Fruit fly (Drosophila melanogaster) whole organism, adult: ENCODE data around the gene Prestin.

Source experiments
- CG11617 ChIP-seq: fragments of 200-800 bp; sonication (Bioruptor generic); optimal IDR thresholded peaks from 2 replicates; lab custom pipeline; 2017; ENCODE audit warnings: mild to moderate bottlenecking, missing biosample characterization, missing genetic modification reagents, missing genetic modification characterization
- CG12768 ChIP-seq: fragments of 200-800 bp; sonication (Bioruptor generic); optimal IDR thresholded peaks from 2 replicates; lab custom pipeline; 2017; ENCODE audit warnings: missing biosample characterization, missing genetic modification characterization, mild to moderate bottlenecking, moderate library complexity, missing genetic modification reagents
- CG14711 ChIP-seq: fragments of 200-800 bp; sonication (Bioruptor generic); optimal IDR thresholded peaks from 2 replicates; lab custom pipeline; 2018; ENCODE audit warnings: missing biosample characterization, mild to moderate bottlenecking, missing genetic modification characterization, moderate library complexity
- CG1620 ChIP-seq: fragments of 200-800 bp; sonication (Bioruptor generic); optimal IDR thresholded peaks from 2 replicates; lab custom pipeline; 2016; ENCODE audit warnings: missing biosample characterization, missing genetic modification characterization
- CG33017 ChIP-seq: fragments of 200-800 bp; sonication (Bioruptor generic); optimal IDR thresholded peaks from 2 replicates; lab custom pipeline; 2018; ENCODE audit warnings: missing biosample characterization, mild to moderate bottlenecking, missing genetic modification characterization, moderate library complexity
- CG5204 ChIP-seq: fragments of 200-800 bp; sonication (Bioruptor generic); optimal IDR thresholded peaks from 2 replicates; lab custom pipeline; 2016; ENCODE audit warnings: missing biosample characterization, missing genetic modification characterization
- CG7045 ChIP-seq: fragments of 200-800 bp; sonication (Bioruptor generic); optimal IDR thresholded peaks from 2 replicates; lab custom pipeline; 2017; ENCODE audit warnings: missing biosample characterization, mild to moderate bottlenecking, missing genetic modification characterization
- CG7101 ChIP-seq: fragments of 200-800 bp; sonication (Bioruptor generic); optimal IDR thresholded peaks from 2 replicates; lab custom pipeline; 2018; ENCODE audit warnings: missing biosample characterization, mild to moderate bottlenecking, missing genetic modification characterization, moderate library complexity
- Clk ChIP-seq: fragments of 200-800 bp; sonication (Bioruptor generic); optimal IDR thresholded peaks from 2 replicates; lab custom pipeline; 2017; ENCODE audit warnings: missing biosample characterization, missing genetic modification characterization
- Crg-1 ChIP-seq: fragments of 200-800 bp; sonication (Bioruptor generic); optimal IDR thresholded peaks from 2 replicates; lab custom pipeline; 2016; ENCODE audit warnings: missing biosample characterization, missing genetic modification characterization
- Hr96 ChIP-seq: fragments of 200-800 bp; sonication (Bioruptor generic); optimal IDR thresholded peaks from 2 replicates; lab custom pipeline; 2016; ENCODE audit warnings: missing biosample characterization, missing genetic modification characterization
- Mnt ChIP-seq: fragments of 200-800 bp; sonication (Bioruptor generic); optimal IDR thresholded peaks from 2 replicates; lab custom pipeline; 2016; ENCODE audit warnings: missing biosample characterization, mild to moderate bottlenecking, missing genetic modification characterization
- bab1 ChIP-seq: fragments of 200-800 bp; sonication (Bioruptor generic); optimal IDR thresholded peaks from 3 replicates; lab custom pipeline; 2019; ENCODE audit warnings: missing biosample characterization, mild to moderate bottlenecking, missing genetic modification characterization, moderate library complexity
- cic ChIP-seq: fragments of 200-800 bp; sonication (Bioruptor generic); optimal IDR thresholded peaks from 2 replicates; lab custom pipeline; 2017; ENCODE audit warnings: missing biosample characterization, mild to moderate bottlenecking, missing genetic modification characterization, moderate library complexity
- cnc ChIP-seq, 2 experiments: fragments of >200 bp; optimal IDR thresholded peaks; 2 replicates each; lab custom pipeline; 2017
- kay ChIP-seq: fragments of 200-800 bp; sonication (Bioruptor generic); peaks from one replicate; lab custom pipeline; 2016; ENCODE audit warnings: missing biosample characterization, missing genetic modification characterization, borderline replicate concordance
- ovo ChIP-seq: fragments of 200-800 bp; sonication (Bioruptor generic); optimal IDR thresholded peaks from 2 replicates; lab custom pipeline; 2016; ENCODE audit warnings: missing biosample characterization, missing genetic modification characterization
- pad ChIP-seq: fragments of 200-800 bp; sonication (Bioruptor generic); optimal IDR thresholded peaks from 3 replicates; lab custom pipeline; 2017; ENCODE audit warnings: missing biosample characterization, missing genetic modification characterization, mild to moderate bottlenecking, moderate library complexity, missing genetic modification reagents
- tj ChIP-seq: fragments of 200-800 bp; sonication (Bioruptor generic); optimal IDR thresholded peaks from 3 replicates; lab custom pipeline; 2017; ENCODE audit warnings: missing biosample characterization, mild to moderate bottlenecking, missing genetic modification characterization, moderate library complexity
- toe ChIP-seq: fragments of 200-800 bp; sonication (Bioruptor generic); optimal IDR thresholded peaks from 2 replicates; lab custom pipeline; 2016; ENCODE audit warnings: missing biosample characterization, missing genetic modification characterization

The Prestin gene

DNA sequence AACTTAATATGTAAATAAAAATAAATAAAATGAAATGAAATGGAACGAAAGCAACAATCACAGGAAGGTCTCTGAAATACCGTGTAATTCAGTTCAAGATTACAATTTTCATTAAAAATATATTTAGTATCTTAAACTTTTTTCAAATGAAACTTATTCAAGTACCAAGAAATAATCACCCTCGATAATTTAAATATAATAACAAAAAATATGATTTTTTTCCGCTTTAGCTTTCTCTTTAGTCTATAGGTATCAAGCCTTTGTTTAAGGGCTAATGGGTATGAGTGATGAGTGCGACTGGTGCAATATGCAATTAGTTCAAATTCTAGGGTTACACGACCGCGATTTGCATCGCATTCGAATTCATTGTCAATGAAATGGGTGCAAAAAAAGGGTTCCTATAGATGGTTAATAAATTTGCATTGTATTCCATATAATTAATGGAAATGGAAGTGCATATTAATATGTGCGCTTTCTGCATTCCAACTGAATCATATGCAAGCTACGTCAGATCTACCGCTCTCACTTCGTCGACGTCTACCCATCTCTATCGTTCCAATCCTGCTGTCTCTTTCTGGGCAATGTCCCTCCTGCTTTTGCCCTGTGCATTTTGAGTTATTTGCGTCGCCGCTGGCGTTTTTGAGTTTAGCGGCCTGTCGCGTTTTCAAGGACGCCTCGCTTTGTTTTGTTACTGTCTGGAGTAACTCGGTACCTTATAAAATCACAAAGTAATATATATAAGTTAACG lies 10.2 kb upstream of the Prestin start:
- TF ChIP-seq CG12768 (GFP tag; lab: Kevin White, UChicago), result peak; percentile 53
- TF ChIP-seq CG33017, result peak; percentile 72
- peak; percentile 20 for TF ChIP-seq CG7101
- TF ChIP-seq bab1 (GFP tag; lab: Kevin White, UChicago), result no peak
- no peak for TF ChIP-seq toe (GFP tag; lab: Kevin White, UChicago)
- no peak for TF ChIP-seq pad
- no peak for TF ChIP-seq CG1620 (GFP tag; lab: Kevin White, UChicago)
- peak; percentile 17 for TF ChIP-seq tj
- peak; percentile 40 for TF ChIP-seq CG14711 (tag; lab: Kevin White, UChicago)

DNA sequence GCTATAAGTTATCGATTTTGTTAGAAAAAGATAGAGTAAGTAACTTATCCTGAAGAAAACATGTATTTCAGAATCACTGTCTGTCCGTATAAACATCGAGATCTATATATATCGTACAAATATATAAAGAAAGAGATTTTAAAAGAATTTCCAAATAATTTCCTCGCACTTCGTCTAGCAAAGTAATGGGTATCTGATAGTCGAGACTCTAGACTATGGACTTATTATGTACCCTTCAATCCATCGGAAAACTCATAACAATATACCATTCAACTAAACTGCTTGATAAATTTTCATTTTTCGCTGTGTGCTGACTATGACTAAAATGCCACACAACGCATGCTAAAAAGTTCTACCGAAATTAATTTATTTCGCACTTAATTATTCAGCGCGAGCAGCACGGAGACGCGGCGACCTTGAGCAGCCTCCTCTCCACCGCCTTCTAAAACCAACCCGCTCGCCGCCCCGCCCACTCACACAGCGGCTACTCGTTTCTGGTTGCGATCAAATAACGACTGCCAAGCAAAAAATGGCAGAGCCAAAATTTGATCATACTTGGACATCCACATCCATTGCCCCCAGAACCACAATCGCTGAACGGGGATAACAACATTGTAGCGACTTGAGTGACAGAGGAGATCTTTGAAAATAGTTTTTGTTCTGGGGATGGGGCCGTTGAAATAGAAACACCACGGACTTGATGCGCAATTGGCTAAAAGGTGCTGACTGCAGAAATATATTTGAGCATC lies 8.4 kb upstream of the Prestin start:
- TF ChIP-seq cic (GFP tag; lab: Kevin White, UChicago) (no peak), tj (peak; percentile 84)

DNA sequence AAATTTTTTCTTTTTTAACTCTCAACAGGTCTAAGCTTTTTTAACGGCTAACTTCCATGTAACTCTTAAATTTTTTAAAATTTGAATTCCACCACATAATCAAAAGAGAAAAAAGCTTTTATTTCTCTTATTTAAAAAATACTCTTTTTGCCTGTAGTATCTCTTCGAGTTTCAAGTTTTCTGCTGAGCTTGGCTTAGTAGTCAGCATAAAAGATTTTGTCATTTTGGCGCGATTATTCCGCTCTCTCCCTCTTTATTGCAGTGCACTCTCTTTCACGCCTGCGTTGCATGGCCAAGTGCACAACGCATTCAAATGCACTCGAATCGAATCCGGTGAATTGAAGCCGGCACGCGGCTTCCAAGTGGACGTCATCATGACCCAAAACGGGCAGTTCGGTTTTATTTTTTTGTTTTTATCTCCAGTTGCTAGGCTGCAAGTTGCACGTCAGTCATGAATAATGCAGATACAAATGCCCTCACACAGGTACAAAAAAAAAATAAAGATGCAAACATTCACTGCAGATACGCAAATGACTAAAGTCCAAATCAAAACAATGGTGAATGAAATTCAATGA lies 6.4 kb upstream of the Prestin start:
- TF ChIP-seq kay (GFP tag; lab: Kevin White, UChicago) (peak; percentile 96), Hr96 (GFP tag; lab: Kevin White, UChicago) (no peak), CG14711 (tag; lab: Kevin White, UChicago) (peak; percentile 14), pad (no peak), cnc (optimal IDR thresholded peaks at IDR 0.05; lab: Kevin White, UChicago) (no peak), cic (GFP tag; lab: Kevin White, UChicago) (peak; percentile 65), CG7045 (GFP tag; lab: Kevin White, UChicago) (no peak), CG12768 (GFP tag; lab: Kevin White, UChicago) (peak; percentile 37), tj (peak; percentile 100), CG5204 (no peak), Crg-1 (no peak)

DNA sequence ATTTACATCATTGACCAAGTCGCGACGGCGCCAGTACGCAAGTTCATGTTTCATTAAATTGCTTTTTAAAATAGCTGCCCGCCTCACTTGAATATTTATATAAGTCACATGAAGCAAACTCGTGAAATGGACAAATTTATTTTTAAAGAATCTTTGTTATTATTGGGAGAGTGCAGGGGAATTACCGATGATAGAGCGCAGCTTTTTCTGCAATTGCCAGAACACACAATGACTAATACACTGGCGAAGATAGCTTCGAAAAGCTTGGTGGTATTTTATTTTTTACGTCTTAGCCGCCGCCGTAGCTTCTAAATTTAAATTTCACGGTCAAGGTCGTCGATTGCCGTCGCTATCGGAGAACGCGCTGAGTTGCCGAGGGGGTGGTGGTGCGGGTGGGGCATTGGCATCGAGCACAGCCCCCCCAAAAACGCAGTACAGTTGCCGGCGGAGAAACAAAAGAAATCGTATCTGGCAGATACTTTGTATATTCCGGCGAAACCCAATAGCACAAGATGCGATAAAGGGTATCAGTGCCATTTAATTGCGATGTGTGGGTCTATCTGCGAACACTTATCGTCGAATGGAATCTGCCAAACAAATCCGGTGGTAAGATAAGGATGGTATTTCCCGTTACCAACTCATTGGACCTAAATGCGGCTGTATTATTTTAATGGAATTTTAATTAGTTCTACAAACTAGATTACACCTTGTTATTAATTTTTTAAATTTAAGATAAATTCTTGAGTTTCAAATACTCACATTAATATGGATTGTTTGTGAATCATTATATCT lies 5.6 kb upstream of the Prestin start:
- TF ChIP-seq CG14711 (tag; lab: Kevin White, UChicago) (no peak), cic (GFP tag; lab: Kevin White, UChicago) (peak; percentile 67), Mnt (GFP tag; lab: Kevin White, UChicago) (no peak), toe (GFP tag; lab: Kevin White, UChicago) (no peak), tj (no peak), CG5204 (no peak), Crg-1 (no peak), CG12768 (GFP tag; lab: Kevin White, UChicago) (no peak), Hr96 (GFP tag; lab: Kevin White, UChicago) (no peak), CG7045 (GFP tag; lab: Kevin White, UChicago) (no peak), pad (no peak), kay (GFP tag; lab: Kevin White, UChicago) (peak; percentile 90), Clk (GFP tag; lab: Kevin White, UChicago) (no peak), CG1620 (GFP tag; lab: Kevin White, UChicago) (no peak), CG33017 (no peak)

DNA sequence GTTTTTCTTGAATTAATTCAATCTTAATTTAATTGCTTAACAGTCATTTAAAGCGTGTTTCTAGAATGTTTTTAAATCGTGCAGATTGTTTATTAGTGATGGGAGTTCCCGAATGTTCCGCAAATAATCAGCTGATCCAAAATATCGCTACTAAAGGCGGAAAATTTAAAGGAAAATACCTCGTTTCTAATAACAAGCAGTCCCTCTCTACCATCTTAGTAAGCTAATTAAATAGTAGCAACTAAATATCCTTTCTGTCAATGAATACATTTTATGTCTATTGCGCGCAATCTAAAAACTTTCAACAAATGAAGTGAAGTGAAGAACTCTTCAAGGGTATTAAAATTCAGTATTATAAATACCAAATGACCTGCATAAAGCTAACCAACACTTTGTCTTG lies 4.8 kb upstream of the Prestin start, which contains the start of gene CG5290:
CG5290 (minus strand) TSS at position 118 of the 400 bp plus-strand sequence.
- TF ChIP-seq ovo (GFP tag; lab: Kevin White, UChicago) (no peak), CG14711 (tag; lab: Kevin White, UChicago) (peak; percentile 47), Hr96 (GFP tag; lab: Kevin White, UChicago) (no peak), Clk (GFP tag; lab: Kevin White, UChicago) (no peak), cnc (optimal IDR thresholded peaks at IDR 0.05; lab: Kevin White, UChicago) (no peak), cic (GFP tag; lab: Kevin White, UChicago) (no peak), bab1 (GFP tag; lab: Kevin White, UChicago) (peak; percentile 72), Crg-1 (peak; percentile 48), CG1620 (GFP tag; lab: Kevin White, UChicago) (peak; percentile 56), CG12768 (GFP tag; lab: Kevin White, UChicago) (peak; percentile 50), CG7101 (peak; percentile 60), Mnt (GFP tag; lab: Kevin White, UChicago) (peak; percentile 65), CG11617 (GFP tag; lab: Kevin White, UChicago) (peak; percentile 68), pad (peak; percentile 44), toe (GFP tag; lab: Kevin White, UChicago) (peak; percentile 33), CG7045 (GFP tag; lab: Kevin White, UChicago) (peak; percentile 17), CG33017 (peak; percentile 45), kay (GFP tag; lab: Kevin White, UChicago) (peak; percentile 93), CG5204 (no peak), tj (peak; percentile 41)
